Worm (Caenorhabditis elegans): Measurements from ENCODE around the gene F53A9.6.

F53A9.6 gene

DNA sequence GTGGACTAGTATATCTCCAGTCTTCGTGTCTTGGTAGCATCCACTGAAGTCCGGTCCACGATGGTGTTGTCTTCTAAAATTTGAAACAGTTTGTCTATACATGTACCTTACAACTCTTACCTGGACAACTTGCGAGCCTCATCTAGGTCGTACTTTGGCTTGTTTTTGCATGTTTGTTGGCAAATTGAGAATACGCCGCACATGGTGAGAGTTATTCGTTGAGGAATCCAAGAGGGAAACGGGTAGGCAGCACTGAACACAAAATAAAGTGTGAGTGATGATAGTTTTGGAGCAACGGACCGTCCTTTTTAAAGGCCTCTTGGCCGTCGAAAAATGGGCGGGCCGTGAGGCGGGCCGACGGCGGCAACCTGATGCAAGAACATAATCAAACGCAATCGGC is 37.1 kb upstream of the F53A9.6 start, which contains the start of gene asns-2:
TSS of gene asns-2 (minus strand) at position 282 of the 400 bp plus-strand sequence.
- peak; percentile 13 for TF ChIP-seq aly-1 (tag; optimal IDR thresholded peaks at IDR 0.05)
- TF ChIP-seq tbx-11 (GFP tag; IDR thresholded peaks at IDR 0.05), result no peak
- TF ChIP-seq sea-1 (GFP tag; conservative IDR thresholded peaks at IDR 0.05), result no peak
- no peak for TF ChIP-seq scrt-1 (GFP tag; IDR thresholded peaks at IDR 0.05)
- no peak for TF ChIP-seq ets-7 (tag; optimal IDR thresholded peaks at IDR 0.05)

- TF ChIP-seq hmg-4 (GFP tag; optimal IDR thresholded peaks at IDR 0.05), result no peak
- TF ChIP-seq tbx-11 (GFP tag; IDR thresholded peaks at IDR 0.05), result no peak
- TF ChIP-seq F13C5.2 (tag; optimal IDR thresholded peaks at IDR 0.05), result no peak
Observed at ce11 chrX:8750209-8750608, 36.6 kb upstream of the F53A9.6 start.

ce11 chrX:8745524-8745923 is 31.9 kb upstream of the F53A9.6 start:
- no peak for TF ChIP-seq tra-4 (tag; optimal IDR thresholded peaks at IDR 0.05)
- no peak for TF ChIP-seq sea-1 (GFP tag; conservative IDR thresholded peaks at IDR 0.05)
- no peak for TF ChIP-seq pes-1 (GFP tag; IDR thresholded peaks at IDR 0.05)
- no peak for TF ChIP-seq hmg-4 (GFP tag; optimal IDR thresholded peaks at IDR 0.05)
- no peak for TF ChIP-seq ets-7 (tag; optimal IDR thresholded peaks at IDR 0.05)
- no peak for TF ChIP-seq tbx-37 (GFP tag; conservative IDR thresholded peaks at IDR 0.05)
- TF ChIP-seq B0310.2 (tag; optimal IDR thresholded peaks at IDR 0.05), result no peak
- TF ChIP-seq F13C5.2 (tag; optimal IDR thresholded peaks at IDR 0.05), result no peak
- no peak for TF ChIP-seq tbx-11 (GFP tag; IDR thresholded peaks at IDR 0.05)
- no peak for TF ChIP-seq ama-1 (optimal IDR thresholded peaks at IDR 0.05)
- no peak for TF ChIP-seq flt-1 (GFP tag; IDR thresholded peaks at IDR 0.05)
- TF ChIP-seq ceh-13 (GFP tag; optimal IDR thresholded peaks at IDR 0.05), result no peak
- no peak for TF ChIP-seq hnd-1 (tag; optimal IDR thresholded peaks at IDR 0.05)

ce11 chrX:8744192-8744985 is 30.8 kb upstream of the F53A9.6 start:
- TF ChIP-seq F13C5.2 (tag; optimal IDR thresholded peaks at IDR 0.05) (no peak), ceh-13 (GFP tag; optimal IDR thresholded peaks at IDR 0.05) (no peak), hmbx-1 (tag; optimal IDR thresholded peaks at IDR 0.05) (no peak), scrt-1 (GFP tag; IDR thresholded peaks at IDR 0.05) (no peak), pes-1 (GFP tag; IDR thresholded peaks at IDR 0.05) (no peak), ceh-36 (tag; optimal IDR thresholded peaks at IDR 0.05) (no peak), hnd-1 (tag; optimal IDR thresholded peaks at IDR 0.05) (no peak), sea-1 (GFP tag; conservative IDR thresholded peaks at IDR 0.05) (no peak)

DNA sequence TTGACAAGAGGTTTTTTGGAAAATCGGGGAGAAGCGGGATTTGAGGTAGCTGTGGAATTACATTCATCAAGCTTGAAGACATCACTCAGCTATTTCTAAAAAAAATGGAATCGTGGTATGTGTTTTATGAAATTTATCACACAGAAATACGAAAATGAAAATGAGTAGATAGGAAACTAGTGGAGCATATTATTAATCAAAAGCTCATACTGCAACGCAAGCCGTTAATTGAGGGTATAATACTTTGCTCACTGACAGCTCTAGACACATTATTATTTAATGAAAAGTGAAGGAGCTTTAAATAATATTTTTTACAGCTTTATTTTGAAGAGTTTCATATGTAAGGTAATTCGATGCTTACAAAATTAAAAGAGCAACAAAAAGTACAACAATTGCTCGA is 29.3 kb upstream of the F53A9.6 start, which contains the start of gene M02D8.7:
TSS of gene M02D8.7 (minus strand) at position 101 of the 400 bp plus-strand sequence.
- TF ChIP-seq ceh-13 (GFP tag; optimal IDR thresholded peaks at IDR 0.05) (no peak), hnd-1 (tag; optimal IDR thresholded peaks at IDR 0.05) (no peak), pes-1 (GFP tag; IDR thresholded peaks at IDR 0.05) (no peak), aly-1 (tag; optimal IDR thresholded peaks at IDR 0.05) (no peak), ets-7 (tag; optimal IDR thresholded peaks at IDR 0.05) (no peak), scrt-1 (GFP tag; IDR thresholded peaks at IDR 0.05) (no peak), tra-4 (tag; optimal IDR thresholded peaks at IDR 0.05) (no peak), ama-1 (optimal IDR thresholded peaks at IDR 0.05) (no peak), tbx-11 (GFP tag; IDR thresholded peaks at IDR 0.05) (no peak), F13C5.2 (tag; optimal IDR thresholded peaks at IDR 0.05) (no peak), sea-1 (GFP tag; conservative IDR thresholded peaks at IDR 0.05) (no peak), tbx-37 (GFP tag; conservative IDR thresholded peaks at IDR 0.05) (no peak), hmg-4 (GFP tag; optimal IDR thresholded peaks at IDR 0.05) (no peak), hmbx-1 (tag; optimal IDR thresholded peaks at IDR 0.05) (no peak), flt-1 (GFP tag; IDR thresholded peaks at IDR 0.05) (no peak), ceh-36 (tag; optimal IDR thresholded peaks at IDR 0.05) (no peak), B0310.2 (tag; optimal IDR thresholded peaks at IDR 0.05) (no peak)

DNA sequence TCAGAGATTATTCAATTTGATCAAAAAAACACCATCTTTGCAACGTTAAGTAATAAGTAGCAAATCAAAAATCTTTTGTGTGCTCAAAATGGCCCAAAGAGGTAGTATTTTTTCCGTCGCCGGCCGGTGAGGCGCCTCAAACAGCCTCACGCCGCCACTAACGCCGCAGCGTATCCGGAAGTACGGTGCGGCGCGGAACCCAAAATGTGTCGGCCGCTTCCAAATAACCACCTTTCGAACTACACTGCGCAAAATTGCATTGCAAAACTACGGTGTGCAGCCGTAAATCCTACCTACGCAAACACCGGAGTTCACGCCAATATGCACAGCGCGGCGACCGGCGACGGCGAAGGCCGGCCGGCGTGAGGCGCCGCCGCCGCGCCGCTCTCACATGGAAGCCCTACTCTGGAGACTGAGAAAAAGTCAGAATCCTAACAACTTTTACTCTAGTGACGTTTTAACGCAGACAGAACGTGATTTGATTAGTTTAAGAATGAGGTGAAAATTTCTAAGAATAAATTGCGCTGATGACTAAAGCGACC is 28.1 kb upstream of the F53A9.6 start:
- TF ChIP-seq tbx-11 (GFP tag; IDR thresholded peaks at IDR 0.05) (no peak), ama-1 (optimal IDR thresholded peaks at IDR 0.05) (no peak), scrt-1 (GFP tag; IDR thresholded peaks at IDR 0.05) (no peak)

DNA sequence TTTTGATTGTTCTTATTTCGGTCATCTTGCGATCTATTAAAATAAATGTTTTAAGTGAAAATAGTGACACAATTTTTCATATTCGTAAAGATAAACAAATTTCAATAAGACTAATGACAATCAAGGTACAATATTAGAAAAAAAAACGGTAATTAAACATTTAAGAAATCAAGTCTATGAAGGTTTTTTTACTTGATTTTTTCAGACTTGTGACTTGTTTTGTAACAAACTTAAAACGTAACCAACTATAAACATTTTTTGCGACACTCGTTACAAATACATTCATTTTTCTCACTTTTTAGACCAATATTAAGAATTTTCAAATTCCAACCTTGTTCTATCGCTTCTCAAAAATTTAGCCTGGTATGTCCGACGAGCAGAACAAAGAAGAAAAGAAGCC is 25.8 kb upstream of the F53A9.6 start, which contains the start of gene M02D8.2:
TSS of gene M02D8.2 (plus strand) at position 301 of the 400 bp plus-strand sequence.
- no peak for TF ChIP-seq scrt-1 (GFP tag; IDR thresholded peaks at IDR 0.05)

ce11 chrX:8737801-8738200 is 24.2 kb upstream of the F53A9.6 start:
- TF ChIP-seq pes-1 (GFP tag; IDR thresholded peaks at IDR 0.05) (no peak), flt-1 (GFP tag; IDR thresholded peaks at IDR 0.05) (no peak), ets-7 (tag; optimal IDR thresholded peaks at IDR 0.05) (no peak), F13C5.2 (tag; optimal IDR thresholded peaks at IDR 0.05) (no peak), ceh-36 (tag; optimal IDR thresholded peaks at IDR 0.05) (no peak), ama-1 (optimal IDR thresholded peaks at IDR 0.05) (no peak), B0310.2 (tag; optimal IDR thresholded peaks at IDR 0.05) (no peak), scrt-1 (GFP tag; IDR thresholded peaks at IDR 0.05) (no peak), hmg-4 (GFP tag; optimal IDR thresholded peaks at IDR 0.05) (no peak), ceh-13 (GFP tag; optimal IDR thresholded peaks at IDR 0.05) (no peak), tbx-11 (GFP tag; IDR thresholded peaks at IDR 0.05) (no peak), tbx-37 (GFP tag; conservative IDR thresholded peaks at IDR 0.05) (no peak), sea-1 (GFP tag; conservative IDR thresholded peaks at IDR 0.05) (no peak), hnd-1 (tag; optimal IDR thresholded peaks at IDR 0.05) (no peak), aly-1 (tag; optimal IDR thresholded peaks at IDR 0.05) (no peak), tra-4 (tag; optimal IDR thresholded peaks at IDR 0.05) (no peak), hmbx-1 (tag; optimal IDR thresholded peaks at IDR 0.05) (no peak)

Data from whole organism, early embryonic.